Worm (Caenorhabditis elegans) whole organism, L2 larva: Measurements from ENCODE around the gene F17C11.13.

ENCODE experiments used
- C34F6.9 ChIP-seq: fragments of 150-350 bp; optimal IDR thresholded peaks from 2 replicates; lab custom pipeline; 2014; ENCODE audit warnings: missing biosample characterization, missing genetic modification characterization
- F13H6.1 ChIP-seq: sonication (generic microtip); optimal IDR thresholded peaks from 2 replicates; lab custom pipeline; 2016; ENCODE audit warnings: missing genetic modification characterization, missing compliant biosample characterization
- R02D3.7 ChIP-seq: fragments of 150-350 bp; optimal IDR thresholded peaks from 2 replicates; lab custom pipeline; 2014; ENCODE audit warnings: missing biosample characterization, missing genetic modification characterization
- Y55F3AM.14 ChIP-seq: fragments of 200-800 bp; sonication (Bioruptor generic); optimal IDR thresholded peaks from 2 replicates; lab custom pipeline; 2018; ENCODE audit warnings: mild to moderate bottlenecking, missing genetic modification characterization, missing compliant biosample characterization
- ZK546.5 ChIP-seq: sonication (generic microtip); optimal IDR thresholded peaks from 2 replicates; lab custom pipeline; 2017; ENCODE audit warnings: missing biosample characterization, missing genetic modification characterization
- alr-1 ChIP-seq: fragments of 150-350 bp; optimal IDR thresholded peaks from 2 replicates; lab custom pipeline; 2014; ENCODE audit warnings: missing biosample characterization, missing genetic modification characterization
- aly-2 ChIP-seq: fragments of 150-350 bp; optimal IDR thresholded peaks from 2 replicates; lab custom pipeline; 2014; ENCODE audit warnings: missing biosample characterization, missing genetic modification characterization
- ama-1 ChIP-seq: fragments of 150-350 bp; optimal IDR thresholded peaks from 2 replicates; lab custom pipeline; 2018; ENCODE audit warnings: inconsistent platforms
- ceh-16 ChIP-seq: fragments of 150-350 bp; optimal IDR thresholded peaks from 2 replicates; lab custom pipeline; 2014; ENCODE audit warnings: missing biosample characterization, missing genetic modification characterization
- ceh-82 ChIP-seq: fragments of 150-350 bp; optimal IDR thresholded peaks from 2 replicates; lab custom pipeline; 2014; ENCODE audit warnings: missing biosample characterization, missing genetic modification characterization
- crh-2 ChIP-seq: sonication (generic microtip); optimal IDR thresholded peaks from 2 replicates; lab custom pipeline; 2017; ENCODE audit warnings: missing biosample characterization, missing genetic modification characterization
- dmd-4 ChIP-seq: sonication (generic microtip); optimal IDR thresholded peaks from 2 replicates; lab custom pipeline; 2017; ENCODE audit warnings: missing biosample characterization, missing genetic modification characterization
- elt-1 ChIP-seq: fragments of 150-350 bp; optimal IDR thresholded peaks from 2 replicates; lab custom pipeline; 2014; ENCODE audit warnings: missing biosample characterization, missing genetic modification characterization
- elt-3 ChIP-seq: sonication (generic microtip); optimal IDR thresholded peaks from 2 replicates; lab custom pipeline; 2017; ENCODE audit warnings: missing biosample characterization, missing genetic modification characterization
- fos-1 ChIP-seq: fragments of 150-350 bp; optimal IDR thresholded peaks from 2 replicates; lab custom pipeline; 2014; ENCODE audit warnings: missing biosample characterization, missing genetic modification characterization
- lin-11 ChIP-seq: fragments of 150-350 bp; sonication (generic microtip); optimal IDR thresholded peaks from 2 replicates; lab custom pipeline; 2014; ENCODE audit warnings: missing biosample characterization, missing genetic modification characterization, inconsistent platforms, mixed read lengths
- lin-39 ChIP-seq: fragments of 150-350 bp; optimal IDR thresholded peaks from 2 replicates; lab custom pipeline; 2014; ENCODE audit warnings: missing biosample characterization, missing genetic modification reagents, missing genetic modification characterization
- lsy-2 ChIP-seq, 2 experiments: fragments of 150-350 bp in 1 of 2; sonication (generic microtip) in 1 of 2; optimal IDR thresholded peaks; 2 replicates each; lab custom pipeline; 2014 to 2017; ENCODE audit warnings: missing biosample characterization in 2 of 2, missing genetic modification characterization in 2 of 2
- mab-5 ChIP-seq: fragments of 150-350 bp; optimal IDR thresholded peaks from 2 replicates; lab custom pipeline; 2014; ENCODE audit warnings: missing biosample characterization, missing genetic modification characterization
- mbf-1 ChIP-seq: sonication (generic microtip); optimal IDR thresholded peaks from 2 replicates; lab custom pipeline; 2017; ENCODE audit warnings: missing biosample characterization, missing genetic modification characterization
- mdl-1 ChIP-seq, 2 experiments: fragments of 150-350 bp in 1 of 2; sonication (generic microtip) in 1 of 2; optimal IDR thresholded peaks; 2 replicates each; lab custom pipeline; 2017; ENCODE audit warnings: missing biosample characterization in 2 of 2, missing genetic modification characterization in 2 of 2
- nhr-10 ChIP-seq: sonication (generic microtip); optimal IDR thresholded peaks from 2 replicates; lab custom pipeline; 2017; ENCODE audit warnings: missing biosample characterization, missing genetic modification characterization
- nhr-11 ChIP-seq: fragments of 150-350 bp; optimal IDR thresholded peaks from 2 replicates; lab custom pipeline; 2014; ENCODE audit warnings: missing biosample characterization, missing genetic modification characterization
- nhr-129 ChIP-seq: fragments of 150-350 bp; optimal IDR thresholded peaks from 2 replicates; lab custom pipeline; 2014; ENCODE audit warnings: missing biosample characterization, missing genetic modification characterization
- nhr-21 ChIP-seq: fragments of 150-350 bp; optimal IDR thresholded peaks from 2 replicates; lab custom pipeline; 2014; ENCODE audit warnings: missing biosample characterization, missing genetic modification characterization
- nhr-237 ChIP-seq: fragments of 150-350 bp; optimal IDR thresholded peaks from 2 replicates; lab custom pipeline; 2014; ENCODE audit warnings: missing biosample characterization, missing genetic modification characterization
- nhr-25 ChIP-seq: fragments of 150-350 bp; sonication (generic microtip); optimal IDR thresholded peaks from 3 replicates; lab custom pipeline; 2014; ENCODE audit warnings: missing biosample characterization, missing genetic modification characterization
- nhr-77 ChIP-seq: fragments of 150-350 bp; optimal IDR thresholded peaks from 2 replicates; lab custom pipeline; 2014; ENCODE audit warnings: missing biosample characterization, missing genetic modification characterization
- sem-4 ChIP-seq: fragments of 150-350 bp; optimal IDR thresholded peaks from 2 replicates; lab custom pipeline; 2014; ENCODE audit warnings: missing biosample characterization, missing genetic modification reagents, missing genetic modification characterization
- skn-1 ChIP-seq: sonication (generic microtip); optimal IDR thresholded peaks from 2 replicates; lab custom pipeline; 2017; ENCODE audit warnings: missing biosample characterization, missing genetic modification characterization
- sma-3 ChIP-seq: sonication (generic microtip); optimal IDR thresholded peaks from 2 replicates; lab custom pipeline; 2016; ENCODE audit warnings: missing genetic modification reagents, missing genetic modification characterization, missing compliant biosample characterization
- sma-9 ChIP-seq, 2 experiments: fragments of 150-350 bp in 1 of 2; sonication (generic microtip) in 1 of 2; optimal IDR thresholded peaks; 2 replicates each; lab custom pipeline; 2014 to 2016; ENCODE audit warnings: missing genetic modification characterization in 2 of 2, mild to moderate bottlenecking in 1 of 2, missing biosample characterization in 1 of 2, missing compliant biosample characterization in 1 of 2, missing genetic modification reagents in 1 of 2, moderate library complexity in 1 of 2
- unc-39 ChIP-seq: fragments of 150-350 bp; optimal IDR thresholded peaks from 2 replicates; lab custom pipeline; 2014; ENCODE audit warnings: missing biosample characterization, missing genetic modification characterization
- unc-55 ChIP-seq: fragments of 150-350 bp; sonication (generic microtip); optimal IDR thresholded peaks from 3 replicates; lab custom pipeline; 2014; ENCODE audit warnings: missing biosample characterization, missing genetic modification reagents, missing genetic modification characterization
- unc-62 ChIP-seq: fragments of 150-350 bp; optimal IDR thresholded peaks from 2 replicates; lab custom pipeline; 2014; ENCODE audit warnings: missing biosample characterization, missing genetic modification reagents, missing genetic modification characterization
- zag-1 ChIP-seq: fragments of 150-350 bp; optimal IDR thresholded peaks from 2 replicates; lab custom pipeline; 2014; ENCODE audit warnings: missing biosample characterization, missing genetic modification characterization
- ztf-1 ChIP-seq: fragments of 200-800 bp; sonication (Bioruptor generic); conservative IDR thresholded peaks from 2 replicates; pipeline ENCODE4 v1.3.6; 2022; ENCODE audit warnings: missing genetic modification characterization, missing compliant biosample characterization
- ztf-11 ChIP-seq: sonication (generic microtip); optimal IDR thresholded peaks from 2 replicates; lab custom pipeline; 2017; ENCODE audit warnings: missing biosample characterization, missing genetic modification characterization
- ztf-4 ChIP-seq: fragments of 150-350 bp; optimal IDR thresholded peaks from 2 replicates; lab custom pipeline; 2014; ENCODE audit warnings: missing biosample characterization, missing genetic modification characterization

F17C11.13 gene

ce11 chrV:10966874-10967273 lies 11.2 kb downstream of the F17C11.13 start:
- TF ChIP-seq Y55F3AM.14 (GFP tag; lab: Kevin White, UChicago) (no peak), unc-55 (GFP tag; lab: Kevin White, UChicago) (no peak), R02D3.7 (tag; lab: Kevin White, UChicago) (no peak), mdl-1 (tag; optimal IDR thresholded peaks at IDR 0.05; lab: Kevin White, UChicago) (no peak), nhr-10 (tag; lab: Kevin White, UChicago) (no peak), mab-5 (tag; lab: Kevin White, UChicago) (no peak), ztf-11 (tag; lab: Kevin White, UChicago) (no peak), fos-1 (tag; lab: Kevin White, UChicago) (no peak), ztf-1 (GFP tag; lab: Robert Waterston, UW) (no peak), nhr-21 (tag; lab: Kevin White, UChicago) (no peak), elt-3 (tag; lab: Kevin White, UChicago) (no peak), sem-4 (tag; lab: Kevin White, UChicago) (no peak), ceh-16 (tag; lab: Kevin White, UChicago) (no peak)

ce11 chrV:10967594-10968273 lies 12.0 kb downstream of the F17C11.13 start:
- TF ChIP-seq F13H6.1 (no peak), nhr-237 (no peak), fos-1 (tag; lab: Kevin White, UChicago) (no peak), dmd-4 (tag; lab: Kevin White, UChicago) (no peak), sma-3 (GFP tag; lab: Kevin White, UChicago) (no peak), unc-39 (tag; lab: Kevin White, UChicago) (no peak)

ce11 chrV:10970070-10970469 lies 14.3 kb downstream of the F17C11.13 start, which contains the start of gene F17C11.22:
F17C11.22 (minus strand) TSS chrV:10970170.
- TF ChIP-seq ceh-16 (tag; lab: Kevin White, UChicago) = no peak
- no peak for TF ChIP-seq ztf-11 (tag; lab: Kevin White, UChicago)
- TF ChIP-seq skn-1 = no peak
- no peak for TF ChIP-seq nhr-11 (tag; lab: Kevin White, UChicago)
- TF ChIP-seq sma-9 (GFP tag; optimal IDR thresholded peaks at IDR 0.05; lab: Kevin White, UChicago) = no peak
- TF ChIP-seq sma-9 (tag; optimal IDR thresholded peaks at IDR 0.05; lab: Kevin White, UChicago) = no peak
- TF ChIP-seq fos-1 (tag; lab: Kevin White, UChicago) = no peak
- no peak for TF ChIP-seq nhr-77 (tag; lab: Kevin White, UChicago)
- TF ChIP-seq elt-1 (tag; lab: Kevin White, UChicago) = no peak
- TF ChIP-seq, all 48 proteins: peak for 0

- no peak for TF ChIP-seq nhr-129
- no peak for TF ChIP-seq skn-1
- no peak for TF ChIP-seq ceh-16 (tag; lab: Kevin White, UChicago)
- TF ChIP-seq Y55F3AM.14 (GFP tag; lab: Kevin White, UChicago) = no peak
- no peak for TF ChIP-seq nhr-11 (tag; lab: Kevin White, UChicago)
- TF ChIP-seq ztf-4 (tag; lab: Kevin White, UChicago) = no peak
- TF ChIP-seq nhr-77 (tag; lab: Kevin White, UChicago) = no peak
- no peak for TF ChIP-seq lsy-2 (tag; optimal IDR thresholded peaks at IDR 0.05; lab: Kevin White, UChicago)
- TF ChIP-seq unc-55 (GFP tag; lab: Kevin White, UChicago) = no peak
- TF ChIP-seq fos-1 (tag; lab: Kevin White, UChicago) = no peak
- no peak for TF ChIP-seq sem-4 (tag; lab: Kevin White, UChicago)
- TF ChIP-seq alr-1 (tag; lab: Kevin White, UChicago) = no peak
- TF ChIP-seq nhr-10 (tag; lab: Kevin White, UChicago) = no peak
- no peak for TF ChIP-seq mbf-1
- no peak for TF ChIP-seq ZK546.5 (tag; lab: Kevin White, UChicago)
- TF ChIP-seq elt-1 (tag; lab: Kevin White, UChicago) = no peak
- TF ChIP-seq C34F6.9 (tag; lab: Kevin White, UChicago) = no peak
- TF ChIP-seq sma-9 (GFP tag; optimal IDR thresholded peaks at IDR 0.05; lab: Kevin White, UChicago) = no peak
- TF ChIP-seq sma-9 (tag; optimal IDR thresholded peaks at IDR 0.05; lab: Kevin White, UChicago) = no peak
Observed at ce11 chrV:10970930-10971329, 15.2 kb downstream of the F17C11.13 start.

ce11 chrV:10975091-10975490 lies 19.4 kb downstream of the F17C11.13 start:
- TF ChIP-seq ceh-82 (tag; lab: Kevin White, UChicago) = no peak
- TF ChIP-seq nhr-25 (tag; lab: Kevin White, UChicago) = no peak
- no peak for TF ChIP-seq nhr-129
- TF ChIP-seq crh-2 = no peak
- TF ChIP-seq zag-1 (tag; lab: Kevin White, UChicago) = no peak
- no peak for TF ChIP-seq C34F6.9 (tag; lab: Kevin White, UChicago)
- no peak for TF ChIP-seq sma-3 (GFP tag; lab: Kevin White, UChicago)
- TF ChIP-seq ama-1 (lab: Kevin White, UChicago) = no peak
- TF ChIP-seq nhr-237 = no peak
- no peak for TF ChIP-seq lin-11 (tag; lab: Kevin White, UChicago)
- TF ChIP-seq unc-62 (GFP tag; lab: Kevin White, UChicago) = no peak
- no peak for TF ChIP-seq skn-1
- no peak for TF ChIP-seq elt-3 (tag; lab: Kevin White, UChicago)
- no peak for TF ChIP-seq elt-1 (tag; lab: Kevin White, UChicago)
- no peak for TF ChIP-seq lin-39 (tag; lab: Kevin White, UChicago)
- TF ChIP-seq ceh-16 (tag; lab: Kevin White, UChicago) = no peak
- no peak for TF ChIP-seq aly-2 (tag; lab: Kevin White, UChicago)
- no peak for TF ChIP-seq nhr-10 (tag; lab: Kevin White, UChicago)
- no peak for TF ChIP-seq lsy-2 (tag; optimal IDR thresholded peaks at IDR 0.05; lab: Kevin White, UChicago)
